Worm (Caenorhabditis elegans): ENCODE measurements around the gene F53H8.3.
A peak's percentile ranks its signal among the peaks of the same experiment; 100 is the strongest.

The F53H8.3 gene

ce11 chrX:932874-933273 is 5.5 kb upstream of the F53H8.3 start:
- no peak for TF ChIP-seq zfp-2 (tag; optimal IDR thresholded peaks at IDR 0.05)
- no peak for TF ChIP-seq F37D6.2 (tag; optimal IDR thresholded peaks at IDR 0.05)
- no peak for TF ChIP-seq spr-1 (tag; optimal IDR thresholded peaks at IDR 0.05)
- no peak for TF ChIP-seq ces-1 (GFP tag; optimal IDR thresholded peaks at IDR 0.05)
- no peak for TF ChIP-seq lin-38 (GFP tag; IDR thresholded peaks at IDR 0.05)
- TF ChIP-seq ZK546.5 (tag; optimal IDR thresholded peaks at IDR 0.05), result no peak
- no peak for TF ChIP-seq nhr-102 (tag; optimal IDR thresholded peaks at IDR 0.05)
- TF ChIP-seq aly-2 (tag; optimal IDR thresholded peaks at IDR 0.05), result no peak
- no peak for TF ChIP-seq zag-1 (tag; optimal IDR thresholded peaks at IDR 0.05)
- TF ChIP-seq nhr-76 (tag; optimal IDR thresholded peaks at IDR 0.05), result no peak
- TF ChIP-seq daf-8 (GFP tag; IDR thresholded peaks at IDR 0.05), result no peak
- TF ChIP-seq tra-1 (GFP tag; IDR thresholded peaks at IDR 0.05), result no peak
- TF ChIP-seq nhr-237 (tag; optimal IDR thresholded peaks at IDR 0.05), result no peak
- peak; percentile 33; the same call in 1 of the 2 replicates for TF ChIP-seq hmg-1.1 (GFP tag; IDR thresholded peaks at IDR 0.05)
- TF ChIP-seq F10B5.3 (tag; optimal IDR thresholded peaks at IDR 0.05), result no peak
- no peak for TF ChIP-seq ZK337.2 (GFP tag; IDR thresholded peaks at IDR 0.05)
- TF ChIP-seq spr-3 (GFP tag; optimal IDR thresholded peaks at IDR 0.05), result no peak
- no peak for TF ChIP-seq arid-1 (GFP tag; conservative IDR thresholded peaks at IDR 0.05)
- TF ChIP-seq F44E2.7 (GFP tag; IDR thresholded peaks at IDR 0.05), result no peak
- TF ChIP-seq nhr-42 (GFP tag; IDR thresholded peaks at IDR 0.05), result no peak
- TF ChIP-seq gei-8 (GFP tag; optimal IDR thresholded peaks at IDR 0.05), result no peak
- TF ChIP-seq unc-62 (GFP tag; optimal IDR thresholded peaks at IDR 0.05 in 1 of 2), result peak in 1 of 2 experiments; percentile 63
- no peak for TF ChIP-seq unc-62 (tag; optimal IDR thresholded peaks at IDR 0.05)
- TF ChIP-seq nhr-111 (GFP tag; optimal IDR thresholded peaks at IDR 0.05), result no peak
- TF ChIP-seq aha-1 (tag), result no peak
- no peak for TF ChIP-seq ceh-28 (tag; optimal IDR thresholded peaks at IDR 0.05)
- no peak for TF ChIP-seq ceh-82 (tag; optimal IDR thresholded peaks at IDR 0.05)
- TF ChIP-seq Y75B8A.6 (GFP tag; IDR thresholded peaks at IDR 0.05), result no peak
- TF ChIP-seq set-16 (GFP tag; IDR thresholded peaks at IDR 0.05), result 0 out of 2 replicates have a peak, but pooled peaks have one; percentile 36
- TF ChIP-seq nhr-28 (tag; optimal IDR thresholded peaks at IDR 0.05), result no peak
- TF ChIP-seq dmd-9 (GFP tag; IDR thresholded peaks at IDR 0.05), result no peak
- no peak for TF ChIP-seq nhr-41 (GFP tag; IDR thresholded peaks at IDR 0.05)
- TF ChIP-seq ztf-7 (tag; optimal IDR thresholded peaks at IDR 0.05), result no peak
- no peak for TF ChIP-seq Y5F2A.4 (GFP tag; optimal IDR thresholded peaks at IDR 0.05)
- TF ChIP-seq madf-5 (GFP tag; IDR thresholded peaks at IDR 0.05), result no peak
- no peak for TF ChIP-seq lin-15B (tag; optimal IDR thresholded peaks at IDR 0.05)
- TF ChIP-seq R02D3.7 (tag; optimal IDR thresholded peaks at IDR 0.05), result no peak
- TF ChIP-seq lsy-2 (tag; optimal IDR thresholded peaks at IDR 0.05), result peak in 1 of 2 experiments; percentile 10
- no peak for TF ChIP-seq unc-39 (tag; optimal IDR thresholded peaks at IDR 0.05)
- TF ChIP-seq saeg-2 (GFP tag; IDR thresholded peaks at IDR 0.05), result no peak
- 0 out of 2 replicates have a peak, but pooled peaks have one; percentile 13 for TF ChIP-seq ceh-20 (GFP tag; IDR thresholded peaks at IDR 0.05)
- TF ChIP-seq rbr-2 (tag; optimal IDR thresholded peaks at IDR 0.05), result peak; percentile 44
- no peak for TF ChIP-seq lin-13 (GFP tag; optimal IDR thresholded peaks at IDR 0.05)
- peak; percentile 55 for TF ChIP-seq fkh-10 (GFP tag; optimal IDR thresholded peaks at IDR 0.05)
- TF ChIP-seq F49E8.2 (tag; optimal IDR thresholded peaks at IDR 0.05; ENCODE audit: borderline replicate concordance), result no peak
- no peak for TF ChIP-seq php-3 (GFP tag; IDR thresholded peaks at IDR 0.05)
- TF ChIP-seq dmd-6 (GFP tag; IDR thresholded peaks at IDR 0.05), result no peak
- no peak for TF ChIP-seq lin-39 (tag; optimal IDR thresholded peaks at IDR 0.05)
- no peak for TF ChIP-seq hif-1 (tag; optimal IDR thresholded peaks at IDR 0.05)
- no peak for TF ChIP-seq dmd-8 (GFP tag; IDR thresholded peaks at IDR 0.05)
- no peak for TF ChIP-seq mxl-2 (GFP tag; conservative IDR thresholded peaks at IDR 0.05)
- TF ChIP-seq ceh-32 (tag; optimal IDR thresholded peaks at IDR 0.05; ENCODE audit: poor library complexity), result no peak
- peak; percentile 13 for TF ChIP-seq mep-1 (tag; optimal IDR thresholded peaks at IDR 0.05)

Measured in whole organism, L4 larva.